Fruit fly (Drosophila melanogaster): ENCODE measurements around the gene Octalpha2R.

The Octalpha2R gene

dm6 chr3R:18787237-18787636 lies 61.8 kb downstream of the Octalpha2R start (continued):
- no peak for TF ChIP-seq Stat92E (GFP tag; optimal IDR thresholded peaks at IDR 0.05)
- peak; percentile 66 for TF ChIP-seq Drgx (GFP tag; IDR thresholded peaks at IDR 0.05)
- TF ChIP-seq CG7839 (tag; optimal IDR thresholded peaks at IDR 0.05): no peak
- no peak for TF ChIP-seq sima (GFP tag; optimal IDR thresholded peaks at IDR 0.05)
- TF ChIP-seq CG11504 (tag; optimal IDR thresholded peaks at IDR 0.05): peak; percentile 51

dm6 chr3R:18785741-18786140 lies 63.3 kb downstream of the Octalpha2R start:
- TF ChIP-seq CG3281 (GFP tag; optimal IDR thresholded peaks at IDR 0.05) (peak; percentile 7), YL-1 (GFP tag; optimal IDR thresholded peaks at IDR 0.05) (no peak), Ets97D (GFP tag; optimal IDR thresholded peaks at IDR 0.05) (no peak), CG7987 (GFP tag; optimal IDR thresholded peaks at IDR 0.05) (peak; percentile 12), PHDP (tag; optimal IDR thresholded peaks at IDR 0.05) (peak; percentile 66), CG14710 (tag; optimal IDR thresholded peaks at IDR 0.05) (no peak), Bgb (GFP tag; IDR thresholded peaks at IDR 0.05; ENCODE audit: partially characterized antibody) (no peak), CG10565 (GFP tag; optimal IDR thresholded peaks at IDR 0.05) (no peak), Sox100B (GFP tag; optimal IDR thresholded peaks at IDR 0.05) (peak; percentile 61), C15 (GFP tag; IDR thresholded peaks at IDR 0.05) (no peak), otp (GFP tag; IDR thresholded peaks at IDR 0.05) (peak; percentile 29; the same call in 1 of the 3 replicates), wor (GFP tag; IDR thresholded peaks at IDR 0.05) (no peak), CG14014 (GFP tag; IDR thresholded peaks at IDR 0.05) (no peak), B-H2 (GFP tag; optimal IDR thresholded peaks at IDR 0.05) (no peak), sima (GFP tag; optimal IDR thresholded peaks at IDR 0.05) (no peak), vfl (GFP tag; optimal IDR thresholded peaks at IDR 0.05) (no peak), sr (GFP tag; IDR thresholded peaks at IDR 0.05) (no peak), Deaf1 (tag; optimal IDR thresholded peaks at IDR 0.05) (no peak), CG14441 (GFP tag; IDR thresholded peaks at IDR 0.05) (no peak), caup (GFP tag; optimal IDR thresholded peaks at IDR 0.05; ENCODE audit: severe bottlenecking) (no peak), wdn (GFP tag; IDR thresholded peaks at IDR 0.05) (no peak), Asciz (GFP tag; optimal IDR thresholded peaks at IDR 0.05) (peak; percentile 90), NC2β (GFP tag; optimal IDR thresholded peaks at IDR 0.05) (no peak), Fer3 (tag; optimal IDR thresholded peaks at IDR 0.05) (peak; percentile 6), HmgD (GFP tag; optimal IDR thresholded peaks at IDR 0.05) (no peak), Usf (GFP tag; optimal IDR thresholded peaks at IDR 0.05) (no peak), jumu (GFP tag; optimal IDR thresholded peaks at IDR 0.05) (no peak), Sox102F (GFP tag; optimal IDR thresholded peaks at IDR 0.05) (peak; percentile 49), pfk (GFP tag; optimal IDR thresholded peaks at IDR 0.05) (no peak), CG14965 (GFP tag; optimal IDR thresholded peaks at IDR 0.05; ENCODE audit: borderline replicate concordance) (no peak), CG9215 (GFP tag; IDR thresholded peaks at IDR 0.05) (no peak), jing (GFP tag; optimal IDR thresholded peaks at IDR 0.05) (no peak), CG4282 (GFP tag; optimal IDR thresholded peaks at IDR 0.05) (no peak), Taf1 (GFP tag; IDR thresholded peaks at IDR 0.05) (no peak), CG33557 (GFP tag; optimal IDR thresholded peaks at IDR 0.05) (no peak), oc (tag; optimal IDR thresholded peaks at IDR 0.05) (peak; percentile 54), toy (GFP tag; IDR thresholded peaks at IDR 0.05) (no peak), CG2678 (tag; optimal IDR thresholded peaks at IDR 0.05) (peak; percentile 65), CG4404 (GFP tag; IDR thresholded peaks at IDR 0.05) (no peak), Ptx1 (GFP tag; IDR thresholded peaks at IDR 0.05) (no peak), CG12104 (GFP tag; optimal IDR thresholded peaks at IDR 0.05) (peak; percentile 3), CG11093 (GFP tag; IDR thresholded peaks at IDR 0.05) (no peak), Rfx (GFP tag; IDR thresholded peaks at IDR 0.05) (no peak), zfh1 (GFP tag; IDR thresholded peaks at IDR 0.05) (no peak), nerfin-1 (tag; optimal IDR thresholded peaks at IDR 0.05) (peak; percentile 23), CG11696 (GFP tag; IDR thresholded peaks at IDR 0.05) (no peak)

All from whole organism, embryonic.